Worm (Caenorhabditis elegans): ENCODE data around the gene ZC190.7.

ZC190.7 gene

ce11 chrV:8681050-8681449 is 5.6 kb downstream of the ZC190.7 start, which contains the start of gene ZC190.2:
Gene ZC190.2, plus strand, starts transcription at chrV:8681350.
- TF ChIP-seq him-1 (tag; optimal IDR thresholded peaks at IDR 0.05) = no peak
- TF ChIP-seq dao-5 (tag; optimal IDR thresholded peaks at IDR 0.05) = no peak
- no peak for TF ChIP-seq W03F9.2 (tag; optimal IDR thresholded peaks at IDR 0.05)

DNA sequence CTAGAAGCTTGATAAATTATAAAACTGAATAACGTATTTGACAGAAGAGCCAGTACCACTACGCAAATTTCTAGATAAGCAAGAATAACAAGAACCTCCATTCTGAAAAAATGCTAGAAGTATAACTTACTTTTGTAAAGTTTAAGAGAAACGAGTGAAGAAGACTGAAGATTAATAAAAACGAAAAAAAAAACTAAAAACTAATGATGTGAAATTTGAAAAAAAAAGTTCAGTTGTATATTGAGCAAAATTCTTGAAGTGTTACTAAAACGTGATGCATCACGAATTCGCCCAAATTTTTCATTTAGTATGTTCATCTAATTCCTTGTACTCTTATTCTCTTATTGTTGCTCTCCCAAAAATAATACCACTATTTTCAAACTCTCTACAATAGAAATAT is 9.5 kb downstream of the ZC190.7 start, which contains the start of gene ZC190.6:
Gene ZC190.6, minus strand, starts transcription at position 101 of the 400 bp plus-strand sequence.
- TF ChIP-seq him-1 (tag; optimal IDR thresholded peaks at IDR 0.05) (no peak), W03F9.2 (tag; optimal IDR thresholded peaks at IDR 0.05) (no peak), dao-5 (tag; optimal IDR thresholded peaks at IDR 0.05) (no peak)

ce11 chrV:8673498-8673897 is 13.2 kb downstream of the ZC190.7 start, which contains the start of gene ZC190.5:
Gene ZC190.5, minus strand, starts transcription at chrV:8673598.
- TF ChIP-seq dao-5 (tag; optimal IDR thresholded peaks at IDR 0.05) (no peak), W03F9.2 (tag; optimal IDR thresholded peaks at IDR 0.05) (no peak), him-1 (tag; optimal IDR thresholded peaks at IDR 0.05) (no peak)

- TF ChIP-seq him-1 (tag; optimal IDR thresholded peaks at IDR 0.05) = no peak
- no peak for TF ChIP-seq W03F9.2 (tag; optimal IDR thresholded peaks at IDR 0.05)
- TF ChIP-seq dao-5 (tag; optimal IDR thresholded peaks at IDR 0.05) = no peak
Observed at ce11 chrV:8671568-8672123, 15.0 kb downstream of the ZC190.7 start.

- TF ChIP-seq W03F9.2 (tag; optimal IDR thresholded peaks at IDR 0.05) (no peak), dao-5 (tag; optimal IDR thresholded peaks at IDR 0.05) (no peak), him-1 (tag; optimal IDR thresholded peaks at IDR 0.05) (no peak)
Observed at ce11 chrV:8670759-8671158, 15.9 kb downstream of the ZC190.7 start.

DNA sequence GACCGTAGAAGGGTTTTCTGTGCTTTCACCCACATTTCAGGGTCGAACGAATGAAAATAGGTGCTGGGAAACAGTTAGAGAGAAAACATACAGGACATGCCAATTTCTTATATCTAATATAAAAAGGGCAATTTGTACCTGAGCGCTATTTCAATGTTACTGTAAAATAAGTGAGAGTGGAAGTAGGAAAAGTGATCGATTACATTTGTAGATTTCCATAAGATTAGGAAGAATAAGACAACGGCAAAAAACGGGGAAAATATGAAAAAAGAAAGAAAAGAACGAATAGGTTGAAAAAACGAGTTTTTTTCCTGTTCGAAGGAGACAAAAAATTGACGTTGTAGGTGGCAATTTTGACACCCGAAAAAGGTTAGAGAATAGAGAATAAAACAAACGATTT is 18.4 kb downstream of the ZC190.7 start:
- TF ChIP-seq dao-5 (tag; optimal IDR thresholded peaks at IDR 0.05) (no peak), him-1 (tag; optimal IDR thresholded peaks at IDR 0.05) (no peak), W03F9.2 (tag; optimal IDR thresholded peaks at IDR 0.05) (no peak)

DNA sequence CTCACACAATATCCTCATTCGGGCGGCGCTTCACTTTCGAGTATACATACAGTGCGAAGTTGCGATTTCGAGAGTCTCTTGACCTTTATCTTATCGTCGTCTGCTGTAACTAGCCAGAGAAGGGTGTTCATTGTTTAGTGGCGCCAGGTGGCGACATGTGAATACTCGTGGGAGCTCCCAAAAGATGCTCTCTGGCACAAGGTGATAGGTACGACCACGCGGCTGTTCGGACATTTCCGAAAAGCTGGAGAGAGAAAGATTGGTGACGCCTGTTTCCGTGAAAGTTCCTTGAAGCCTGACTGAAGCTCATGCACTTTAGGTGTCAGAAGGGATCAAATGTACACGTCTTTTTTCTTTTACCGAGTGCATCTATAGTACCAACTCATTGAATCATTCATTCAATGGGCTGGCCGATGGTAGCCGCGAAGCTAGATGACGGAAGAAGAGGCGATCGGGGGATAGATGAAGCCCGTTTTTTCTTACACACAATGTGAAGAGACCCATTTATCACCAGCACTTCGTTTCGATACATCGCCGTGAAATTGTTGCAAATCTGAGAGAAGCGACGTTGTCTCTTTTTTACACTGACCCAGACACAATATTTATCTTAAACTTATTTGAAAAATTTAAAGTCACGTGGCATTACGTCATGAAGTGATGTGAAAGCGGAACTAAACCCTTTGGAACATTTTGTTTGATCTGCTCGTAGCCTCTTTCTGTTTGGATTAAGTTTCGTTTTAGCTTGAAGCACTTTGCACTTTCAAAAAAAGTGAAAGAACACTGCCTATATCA is 19.2 kb downstream of the ZC190.7 start:
- TF ChIP-seq him-1 (tag; optimal IDR thresholded peaks at IDR 0.05) (no peak), dao-5 (tag; optimal IDR thresholded peaks at IDR 0.05) (no peak), W03F9.2 (tag; optimal IDR thresholded peaks at IDR 0.05) (no peak)

DNA sequence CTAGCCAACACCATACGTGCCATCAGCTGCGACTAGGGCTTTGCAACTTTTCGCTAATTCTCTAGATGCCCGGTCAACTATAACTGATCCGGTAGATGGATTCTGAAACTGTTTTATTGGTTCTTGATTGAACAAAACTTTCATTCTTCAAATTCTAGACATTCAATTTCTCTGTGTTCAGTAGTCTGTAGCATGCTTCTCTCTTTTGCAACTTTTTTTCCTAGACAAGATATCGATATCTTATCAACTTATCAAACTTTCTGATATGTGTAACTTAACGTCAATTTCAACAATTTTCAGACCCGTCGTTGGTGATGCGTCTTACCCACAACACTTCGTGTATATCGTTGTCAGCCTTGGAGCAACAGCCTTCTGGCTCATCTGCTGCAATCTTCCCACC is 20.9 kb downstream of the ZC190.7 start, which contains the start of gene ZC190.4:
Gene ZC190.4, plus strand, starts transcription at position 301 of the 400 bp plus-strand sequence.
- TF ChIP-seq him-1 (tag; optimal IDR thresholded peaks at IDR 0.05) = no peak
- no peak for TF ChIP-seq W03F9.2 (tag; optimal IDR thresholded peaks at IDR 0.05)

DNA sequence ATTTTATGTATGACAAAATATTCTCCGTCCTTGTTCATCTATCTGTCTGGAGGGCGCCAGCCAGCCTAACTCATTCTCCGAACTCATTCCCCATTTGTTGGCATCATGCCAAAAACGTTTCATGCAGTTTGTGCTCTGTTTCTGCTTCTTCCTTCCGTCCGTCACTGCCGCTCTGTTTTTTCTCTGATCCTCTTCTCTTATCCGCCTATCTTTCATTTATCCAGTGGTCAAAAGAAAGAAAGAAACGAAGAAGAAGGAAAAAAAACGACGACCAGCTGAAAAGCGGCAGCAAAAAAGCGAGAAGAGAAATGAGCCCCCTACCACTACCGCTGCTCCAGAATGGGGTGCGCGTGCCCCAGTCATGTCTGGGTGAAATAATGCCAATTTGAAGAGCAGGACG is 23.6 kb downstream of the ZC190.7 start:
- TF ChIP-seq him-1 (tag; optimal IDR thresholded peaks at IDR 0.05) (no peak), dao-5 (tag; optimal IDR thresholded peaks at IDR 0.05) (no peak), W03F9.2 (tag; optimal IDR thresholded peaks at IDR 0.05) (no peak)

DNA sequence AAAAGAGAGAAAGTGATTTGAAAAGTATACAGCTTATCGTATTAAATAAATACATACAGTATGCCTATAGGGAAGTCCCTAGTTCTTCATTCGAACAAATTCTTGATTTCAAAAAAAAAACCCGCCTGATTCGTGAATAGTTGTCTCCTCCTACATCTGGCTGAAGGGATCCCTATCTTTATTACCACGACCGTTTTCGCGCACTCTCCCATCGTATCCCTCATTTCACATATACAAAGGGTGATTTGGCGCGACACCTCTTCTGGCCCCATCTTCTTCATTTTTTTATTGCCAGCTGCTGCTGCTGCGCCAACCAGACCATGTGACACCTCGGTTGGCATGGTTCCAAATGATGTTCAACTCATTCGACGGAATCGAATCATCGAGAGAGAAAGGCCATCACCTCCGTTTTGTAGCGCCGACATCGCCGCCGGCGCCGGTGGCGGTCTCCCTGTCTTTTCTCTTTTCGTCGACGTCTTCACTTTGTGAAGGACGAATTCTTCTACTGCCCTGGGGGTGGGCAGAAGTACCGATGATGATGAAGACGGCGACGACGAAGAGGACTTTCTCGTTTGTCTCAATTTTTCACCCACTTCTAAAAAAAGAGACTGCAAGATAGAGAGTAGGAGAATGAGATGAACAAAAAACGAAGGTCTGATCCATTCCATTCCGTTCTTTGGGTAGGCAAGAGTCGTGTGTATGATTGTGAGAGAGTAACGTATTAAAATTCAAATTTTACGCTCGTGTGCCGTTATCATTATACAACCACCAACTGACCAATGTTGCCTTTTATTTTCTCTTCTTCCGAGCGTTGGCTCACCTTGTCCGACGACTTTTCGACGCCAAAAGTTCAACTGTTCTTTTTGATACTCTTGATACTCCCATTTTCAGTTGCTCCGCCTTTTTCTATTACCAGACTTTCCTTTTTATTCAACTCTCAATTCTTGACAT is 24.3 kb downstream of the ZC190.7 start:
- TF ChIP-seq him-1 (tag; optimal IDR thresholded peaks at IDR 0.05) = no peak
- TF ChIP-seq W03F9.2 (tag; optimal IDR thresholded peaks at IDR 0.05) = no peak
- TF ChIP-seq dao-5 (tag; optimal IDR thresholded peaks at IDR 0.05) = no peak

- no peak for TF ChIP-seq W03F9.2 (tag; optimal IDR thresholded peaks at IDR 0.05)
- TF ChIP-seq him-1 (tag; optimal IDR thresholded peaks at IDR 0.05) = no peak
- no peak for TF ChIP-seq dao-5 (tag; optimal IDR thresholded peaks at IDR 0.05)
Observed at ce11 chrV:8661241-8661954, 25.3 kb downstream of the ZC190.7 start.

DNA sequence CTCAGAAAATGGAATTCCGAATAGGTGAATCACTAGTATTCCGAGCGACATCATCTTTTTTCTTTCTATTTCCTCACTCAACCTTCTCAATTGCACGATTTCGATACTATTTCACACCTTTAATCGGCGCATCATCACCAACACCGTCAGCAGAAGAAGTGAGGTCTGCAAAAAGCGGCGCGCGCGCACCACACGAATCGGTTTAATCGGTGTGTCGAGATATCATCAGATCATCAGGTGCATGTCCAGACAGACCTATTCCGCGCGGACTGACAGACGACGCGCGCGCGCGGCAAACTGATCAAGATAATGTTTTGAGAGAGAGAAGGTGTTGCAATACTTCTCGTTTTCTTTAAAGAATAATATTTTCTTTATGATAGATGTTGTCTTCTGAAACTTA is 26.2 kb downstream of the ZC190.7 start:
- no peak for TF ChIP-seq W03F9.2 (tag; optimal IDR thresholded peaks at IDR 0.05)
- no peak for TF ChIP-seq dao-5 (tag; optimal IDR thresholded peaks at IDR 0.05)
- no peak for TF ChIP-seq him-1 (tag; optimal IDR thresholded peaks at IDR 0.05)

Data from whole organism, L4/young adult.